Worm (Caenorhabditis elegans) whole organism, early embryonic: ENCODE data around the gene K01D12.9.

Source experiments
- aly-1 ChIP-seq: sonication (generic microtip); optimal IDR thresholded peaks from 2 replicates; lab custom pipeline; 2016; ENCODE audit warnings: missing genetic modification characterization, missing compliant biosample characterization
- ama-1 ChIP-seq: fragments of 150-350 bp; optimal IDR thresholded peaks from 2 replicates; lab custom pipeline; 2014
- flt-1 ChIP-seq: fragments of 200-800 bp; sonication (Bioruptor generic); IDR thresholded peaks from 2 replicates; pipeline ENCODE4 v1.3.6; 2022; ENCODE audit warnings: missing genetic modification characterization, missing compliant biosample characterization
- tra-4 ChIP-seq: sonication (generic microtip); optimal IDR thresholded peaks from 2 replicates; lab custom pipeline; 2017; ENCODE audit warnings: missing genetic modification characterization, missing compliant biosample characterization

DNA sequence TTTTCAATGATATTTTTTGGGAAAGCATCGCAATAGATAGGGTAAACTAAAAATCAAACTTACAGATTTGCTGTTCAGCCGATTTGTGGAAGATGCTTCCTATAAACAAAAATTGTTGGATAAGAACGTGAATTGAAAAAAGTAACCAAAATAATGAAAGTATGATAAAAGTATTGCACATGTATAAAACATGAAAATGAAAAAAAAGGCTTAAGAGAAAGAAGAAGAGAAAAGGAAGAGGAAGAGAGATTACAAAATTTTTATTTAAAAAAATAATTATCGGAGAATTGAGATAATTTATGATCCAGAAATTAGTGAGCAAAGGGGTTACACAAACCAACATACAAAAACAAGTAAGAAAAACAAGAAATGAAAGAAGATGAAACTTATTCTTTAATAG, 37.0 kb upstream of the K01D12.9 start, which contains the start of gene pals-37:
- TF ChIP-seq tra-4 (no peak), ama-1 (lab: Kevin White, UChicago) (no peak), aly-1 (tag; lab: Kevin White, UChicago) (no peak), flt-1 (GFP tag; lab: Robert Waterston, UW) (no peak)
